Worm (Caenorhabditis elegans): Measurements from ENCODE around the gene ppt-1.

DNA sequence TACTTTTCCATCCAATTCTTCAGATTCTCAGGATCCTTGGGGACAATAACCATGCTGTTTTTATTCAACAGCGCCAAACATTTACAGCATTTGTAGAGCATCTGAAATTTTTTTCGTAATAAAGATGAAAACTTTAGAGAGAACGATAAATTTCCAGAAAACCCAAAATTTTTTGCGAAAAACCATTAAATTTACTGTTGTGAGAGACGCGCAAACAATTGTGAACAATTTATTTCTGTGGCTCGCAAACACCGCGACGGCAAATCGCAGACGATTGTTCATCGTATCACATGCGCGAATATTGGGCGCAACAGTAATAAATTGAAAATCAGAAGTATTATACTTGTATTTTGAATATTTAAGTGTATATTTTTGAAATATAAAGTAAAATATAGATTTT, 15.1 kb downstream of the ppt-1 start, which contains the start of gene gon-14:
- TF ChIP-seq klf-2 (GFP tag; conservative IDR thresholded peaks at IDR 0.05) = no peak
- no peak for TF ChIP-seq tab-1 (GFP tag; IDR thresholded peaks at IDR 0.05)
- TF ChIP-seq flt-1 (GFP tag; IDR thresholded peaks at IDR 0.05) = no peak
- no peak for TF ChIP-seq cog-1 (tag; optimal IDR thresholded peaks at IDR 0.05)
- TF ChIP-seq ztf-29 (GFP tag; IDR thresholded peaks at IDR 0.05) = no peak
